Worm (Caenorhabditis elegans) whole organism, midembryonic: Measurements from ENCODE around the gene F33G12.7.
A peak's percentile ranks its signal among the peaks of the same experiment; 100 is the strongest.

Experiments used
- T22C8.4 ChIP-seq: fragments of 200-800 bp; sonication (Bioruptor generic); IDR thresholded peaks from 2 replicates; pipeline ENCODE4 v1.3.6; 2022; ENCODE audit warnings: missing genetic modification characterization, missing compliant biosample characterization
- cog-1 ChIP-seq: sonication (generic microtip); optimal IDR thresholded peaks from 2 replicates; lab custom pipeline; 2016; ENCODE audit warnings: missing genetic modification characterization, missing compliant biosample characterization
- flt-1 ChIP-seq: fragments of 200-800 bp; sonication (Bioruptor generic); IDR thresholded peaks from 2 replicates; pipeline ENCODE4 v1.3.6; 2022; ENCODE audit warnings: missing genetic modification characterization, missing compliant biosample characterization
- klf-2 ChIP-seq: fragments of 200-800 bp; sonication (Bioruptor generic); conservative IDR thresholded peaks from 2 replicates; pipeline ENCODE4 v1.3.6; 2022; ENCODE audit warnings: missing genetic modification reagents, missing genetic modification characterization, missing compliant biosample characterization
- med-1 ChIP-seq: sonication (generic microtip); optimal IDR thresholded peaks from 2 replicates; lab custom pipeline; 2017; ENCODE audit warnings: missing genetic modification characterization, mild to moderate bottlenecking, missing compliant biosample characterization, antibody characterized with exemption, missing genetic modification reagents; ENCODE audit not compliant: insufficient read depth
- ref-1 ChIP-seq: fragments of 200-800 bp; sonication (Bioruptor generic); conservative IDR thresholded peaks from 2 replicates; pipeline ENCODE4 v1.3.6; 2022; ENCODE audit warnings: missing genetic modification reagents, missing genetic modification characterization, missing compliant biosample characterization
- tab-1 ChIP-seq: fragments of 200-800 bp; sonication (Bioruptor generic); IDR thresholded peaks from 2 replicates; pipeline ENCODE4 v1.3.6; 2022; ENCODE audit warnings: missing genetic modification characterization, missing compliant biosample characterization
- ztf-23 ChIP-seq: fragments of 200-800 bp; sonication (Bioruptor generic); IDR thresholded peaks from 2 replicates; pipeline ENCODE4 v1.3.6; 2022; ENCODE audit warnings: missing genetic modification reagents, missing genetic modification characterization, missing compliant biosample characterization
- ztf-29 ChIP-seq: fragments of 200-800 bp; sonication (Bioruptor generic); IDR thresholded peaks from 2 replicates; pipeline ENCODE4 v1.3.6; 2022; ENCODE audit warnings: missing genetic modification reagents, missing genetic modification characterization, missing compliant biosample characterization

F33G12.7 gene

DNA sequence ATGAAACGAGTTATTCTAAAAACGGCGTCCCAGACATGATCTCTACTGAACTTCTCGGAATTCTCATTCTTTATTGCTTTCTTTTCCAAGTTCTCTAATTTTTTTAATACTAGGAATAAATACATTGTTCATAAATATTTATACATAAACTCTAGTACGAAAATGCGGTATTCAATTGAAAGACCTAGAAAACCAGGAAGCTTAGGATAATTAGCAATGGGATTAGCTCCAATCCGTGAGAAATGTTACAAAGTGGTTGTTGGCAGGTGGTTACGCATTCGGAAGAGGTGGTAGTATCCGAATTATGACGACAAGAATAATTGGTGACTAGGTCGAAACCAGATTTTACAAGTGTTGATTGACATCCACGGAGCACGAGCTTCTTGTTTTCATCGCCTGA lies 26.5 kb upstream of the F33G12.7 start:
- TF ChIP-seq flt-1 (GFP tag; lab: Robert Waterston, UW) = no peak
- TF ChIP-seq ref-1 = no peak
- TF ChIP-seq ztf-29 = no peak
- no peak for TF ChIP-seq klf-2 (GFP tag; lab: Robert Waterston, UW)
- TF ChIP-seq med-1 (GFP tag; lab: Kevin White, UChicago) = no peak
- TF ChIP-seq tab-1 (GFP tag; lab: Robert Waterston, UW) = no peak

DNA sequence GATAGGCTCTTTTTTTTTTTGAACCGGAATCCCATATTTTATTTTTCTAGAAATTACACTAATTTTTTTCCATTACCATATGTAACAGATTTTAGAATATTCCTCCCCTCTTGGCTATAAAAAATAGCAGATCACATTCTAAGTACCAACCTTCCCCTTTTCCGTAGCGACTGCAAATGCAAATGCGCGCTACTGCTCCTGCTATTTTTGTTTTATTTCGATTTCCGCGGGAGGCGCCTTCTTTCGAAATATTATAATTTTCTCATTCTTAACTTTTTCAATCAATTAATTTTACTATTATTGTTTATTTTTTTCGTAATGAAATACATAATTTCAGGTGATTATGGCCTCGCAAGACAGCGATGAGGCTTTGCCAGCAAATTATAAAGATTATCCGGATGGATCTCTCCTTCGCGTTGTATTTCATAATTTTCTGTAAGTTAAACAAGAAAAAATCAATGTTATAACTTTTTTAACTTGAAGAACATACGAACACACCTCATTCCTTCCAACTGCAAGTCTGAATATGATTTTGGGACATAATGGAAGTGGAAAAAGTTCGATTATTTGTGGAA lies 21.4 kb upstream of the F33G12.7 start, which contains the start of gene smc-5:
Gene smc-5, plus strand, starts transcription at position 332 of the 575 bp plus-strand sequence.
- TF ChIP-seq ref-1 (no peak), flt-1 (GFP tag; lab: Robert Waterston, UW) (peak; percentile 56; the same call in 1 of the 2 replicates), cog-1 (peak; percentile 4), T22C8.4 (GFP tag; lab: Robert Waterston, UW) (0 out of 2 replicates have a peak, but pooled peaks have one; percentile 9), klf-2 (GFP tag; lab: Robert Waterston, UW) (0 out of 2 replicates have a peak, but pooled peaks have one; percentile 55), tab-1 (GFP tag; lab: Robert Waterston, UW) (no peak), ztf-23 (GFP tag; lab: Robert Waterston, UW) (0 out of 2 replicates have a peak, but pooled peaks have one; percentile 38), ztf-29 (no peak), med-1 (GFP tag; lab: Kevin White, UChicago) (no peak)

- TF ChIP-seq flt-1 (GFP tag; lab: Robert Waterston, UW) (no peak), med-1 (GFP tag; lab: Kevin White, UChicago) (no peak)
Measured at ce11 chrII:5060719-5061118, 20.2 kb upstream of the F33G12.7 start, which contains the start of gene pho-12. pho-12 (minus strand) TSS chrII:5060819.

ce11 chrII:5058036-5058435 lies 17.6 kb upstream of the F33G12.7 start, which contains the start of gene C27A2.12:
C27A2.12 (minus strand) TSS chrII:5058136.
- TF ChIP-seq ztf-29 (no peak), T22C8.4 (GFP tag; lab: Robert Waterston, UW) (no peak), ref-1 (no peak), tab-1 (GFP tag; lab: Robert Waterston, UW) (no peak), med-1 (GFP tag; lab: Kevin White, UChicago) (no peak), ztf-23 (GFP tag; lab: Robert Waterston, UW) (no peak), flt-1 (GFP tag; lab: Robert Waterston, UW) (no peak), cog-1 (no peak), klf-2 (GFP tag; lab: Robert Waterston, UW) (no peak)

- TF ChIP-seq ztf-23 (GFP tag; lab: Robert Waterston, UW) (no peak), med-1 (GFP tag; lab: Kevin White, UChicago) (no peak), ztf-29 (peak; percentile 78; the same call in 1 of the 2 replicates), T22C8.4 (GFP tag; lab: Robert Waterston, UW) (peak; percentile 43; the same call in 1 of the 2 replicates), cog-1 (no peak), flt-1 (GFP tag; lab: Robert Waterston, UW) (peak; percentile 81), ref-1 (peak; percentile 68; the same call in 1 of the 2 replicates), tab-1 (GFP tag; lab: Robert Waterston, UW) (peak; percentile 74)
Measured at ce11 chrII:5057315-5057714, 16.8 kb upstream of the F33G12.7 start.

DNA sequence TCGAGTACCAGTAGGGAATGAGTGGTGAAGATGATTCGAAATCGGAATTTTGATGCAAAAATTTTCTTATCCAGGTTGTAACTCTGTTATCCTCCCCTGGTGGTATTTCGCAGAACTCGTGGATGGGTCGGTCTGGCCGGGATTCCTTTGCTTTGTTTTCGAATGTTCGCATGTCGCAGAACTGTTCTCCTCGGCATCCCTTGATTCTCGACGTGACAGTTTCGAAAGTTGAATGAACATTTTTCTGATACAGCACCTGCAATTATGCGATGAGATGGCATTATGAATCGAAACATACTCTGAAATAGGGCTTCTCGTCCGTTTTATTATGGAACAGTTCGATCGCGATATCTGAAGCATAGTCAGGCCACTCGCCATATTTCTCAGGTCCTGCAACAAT lies 15.8 kb upstream of the F33G12.7 start:
- TF ChIP-seq klf-2 (GFP tag; lab: Robert Waterston, UW) (no peak), T22C8.4 (GFP tag; lab: Robert Waterston, UW) (no peak), cog-1 (no peak), flt-1 (GFP tag; lab: Robert Waterston, UW) (no peak), ref-1 (no peak), ztf-23 (GFP tag; lab: Robert Waterston, UW) (no peak), med-1 (GFP tag; lab: Kevin White, UChicago) (no peak), tab-1 (GFP tag; lab: Robert Waterston, UW) (no peak), ztf-29 (no peak)

- peak; percentile 83 for TF ChIP-seq ztf-23 (GFP tag; lab: Robert Waterston, UW)
- no peak for TF ChIP-seq tab-1 (GFP tag; lab: Robert Waterston, UW)
- TF ChIP-seq cog-1 = peak; percentile 65
- no peak for TF ChIP-seq med-1 (GFP tag; lab: Kevin White, UChicago)
- TF ChIP-seq klf-2 (GFP tag; lab: Robert Waterston, UW) = no peak
- peak; percentile 72; the same call in 1 of the 2 replicates for TF ChIP-seq T22C8.4 (GFP tag; lab: Robert Waterston, UW)
- TF ChIP-seq ztf-29 = no peak; the same call in 1 of the 2 replicates
- TF ChIP-seq ref-1 = no peak
- peak; percentile 77 for TF ChIP-seq flt-1 (GFP tag; lab: Robert Waterston, UW)
Measured at ce11 chrII:5055129-5055666, 14.7 kb upstream of the F33G12.7 start, which contains the start of the genes ify-1 and rpl-22. ify-1 (minus strand) TSS chrII:5055179. rpl-22 (plus strand) TSS chrII:5055616.

ce11 chrII:5050776-5051175 lies 10.3 kb upstream of the F33G12.7 start:
- TF ChIP-seq tab-1 (GFP tag; lab: Robert Waterston, UW) (no peak), ztf-29 (no peak), flt-1 (GFP tag; lab: Robert Waterston, UW) (no peak), T22C8.4 (GFP tag; lab: Robert Waterston, UW) (no peak), ref-1 (no peak), cog-1 (no peak), ztf-23 (GFP tag; lab: Robert Waterston, UW) (no peak), klf-2 (GFP tag; lab: Robert Waterston, UW) (no peak), med-1 (GFP tag; lab: Kevin White, UChicago) (no peak)

DNA sequence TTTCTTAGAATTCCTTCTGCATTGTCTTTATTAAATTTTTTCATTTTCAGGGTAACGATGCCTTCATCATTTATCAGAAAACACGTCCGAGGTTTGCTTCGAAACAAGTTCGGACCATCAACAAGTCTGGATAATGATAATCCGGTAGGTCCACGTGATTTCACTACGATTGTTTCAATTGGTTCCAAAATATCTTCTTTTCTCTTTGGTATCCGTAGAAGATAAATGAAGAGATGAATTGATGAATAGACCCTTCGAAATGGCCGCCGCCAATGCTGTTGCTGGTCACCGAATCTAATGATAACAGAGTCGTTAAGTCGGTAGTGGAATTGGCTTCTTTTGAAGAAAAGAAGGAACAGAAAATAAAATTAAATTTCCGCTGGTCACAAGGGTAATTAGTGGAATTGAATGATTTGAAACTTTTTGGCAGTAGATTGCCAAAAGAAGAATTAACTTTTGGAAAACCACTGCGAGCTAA lies 9.4 kb upstream of the F33G12.7 start, which contains the start of gene F33G12.6:
Gene F33G12.6, plus strand, starts transcription at position 51 of the 478 bp plus-strand sequence.
- TF ChIP-seq tab-1 (GFP tag; lab: Robert Waterston, UW) (no peak), ref-1 (no peak), ztf-29 (no peak), cog-1 (no peak), ztf-23 (GFP tag; lab: Robert Waterston, UW) (no peak), T22C8.4 (GFP tag; lab: Robert Waterston, UW) (no peak), flt-1 (GFP tag; lab: Robert Waterston, UW) (no peak), klf-2 (GFP tag; lab: Robert Waterston, UW) (no peak), med-1 (GFP tag; lab: Kevin White, UChicago) (no peak)
